Worm (Caenorhabditis elegans): ENCODE results near the gene C07G2.5.

The C07G2.5 gene

DNA sequence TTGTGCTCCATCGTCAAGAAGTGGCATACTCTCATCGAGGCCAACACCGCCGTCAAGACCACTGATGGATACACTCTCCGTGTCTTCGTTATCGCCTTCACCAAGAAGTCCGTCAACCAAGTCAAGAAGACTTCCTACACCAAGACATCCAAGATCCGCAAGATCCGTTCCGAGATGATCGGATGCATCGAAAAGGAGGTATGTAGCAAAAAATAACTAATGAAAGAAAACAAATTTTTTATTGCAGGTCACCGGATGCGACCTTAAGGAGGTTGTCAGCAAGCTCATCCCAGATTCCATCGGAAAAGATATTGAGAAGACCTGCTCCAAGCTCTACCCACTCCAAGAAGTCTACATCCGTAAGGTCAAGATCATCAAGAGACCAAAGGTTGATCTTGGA lies 22.5 kb downstream of the C07G2.5 start:
- TF ChIP-seq ceh-24 (tag; optimal IDR thresholded peaks at IDR 0.05), result no peak
- no peak for TF ChIP-seq che-1 (tag; optimal IDR thresholded peaks at IDR 0.05)
- no peak for TF ChIP-seq elt-4 (tag; optimal IDR thresholded peaks at IDR 0.05)
- no peak for TF ChIP-seq ceh-30 (tag; optimal IDR thresholded peaks at IDR 0.05)
- TF ChIP-seq fkh-10 (GFP tag; optimal IDR thresholded peaks at IDR 0.05), result no peak
- no peak for TF ChIP-seq ceh-19 (GFP tag; optimal IDR thresholded peaks at IDR 0.05)
- no peak for TF ChIP-seq tbx-2 (tag; optimal IDR thresholded peaks at IDR 0.05)
- no peak for TF ChIP-seq fkh-6 (tag; optimal IDR thresholded peaks at IDR 0.05)
- TF ChIP-seq eyg-1 (tag; optimal IDR thresholded peaks at IDR 0.05), result no peak

DNA sequence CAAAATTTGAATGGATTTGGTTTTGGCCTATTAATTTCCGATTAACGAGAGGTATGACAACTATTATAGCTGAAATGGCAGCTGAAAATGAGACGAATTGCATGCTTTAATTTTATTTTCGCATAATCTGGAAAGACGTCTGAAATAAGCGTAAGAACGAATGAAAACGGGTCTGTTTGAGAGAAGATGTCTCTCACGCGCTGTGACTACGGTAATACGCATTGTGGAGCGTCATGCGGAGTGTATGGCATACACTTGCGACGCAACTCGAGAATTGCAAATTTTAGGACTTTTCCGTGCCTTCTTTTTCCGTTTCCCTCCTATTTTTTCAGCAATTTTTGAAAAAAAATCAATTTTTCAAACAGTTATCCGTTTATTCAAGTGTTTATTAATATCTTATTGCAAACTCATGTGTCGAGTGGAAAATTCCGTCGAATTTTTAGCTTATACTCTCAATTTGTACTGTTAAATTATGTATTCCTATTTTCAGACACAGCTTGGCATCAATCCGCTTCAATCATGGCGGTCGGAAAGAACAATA lies 23.3 kb downstream of the C07G2.5 start, which contains the start of gene rps-1:
Gene rps-1 (plus strand): TSS at position 491 of the 541 bp plus-strand sequence.
- TF ChIP-seq rnt-1 (tag; optimal IDR thresholded peaks at IDR 0.05) (peak; percentile 93), pha-4 (tag; optimal IDR thresholded peaks at IDR 0.05) (no peak), mec-3 (tag; optimal IDR thresholded peaks at IDR 0.05; ENCODE audit: borderline replicate concordance) (no peak), ceh-14 (tag; optimal IDR thresholded peaks at IDR 0.05) (peak; percentile 92), odd-2 (tag; optimal IDR thresholded peaks at IDR 0.05) (no peak), hlh-8 (tag; optimal IDR thresholded peaks at IDR 0.05) (peak; percentile 62), nhr-11 (tag; optimal IDR thresholded peaks at IDR 0.05) (no peak), syd-9 (tag; optimal IDR thresholded peaks at IDR 0.05) (peak; percentile 79), ref-2 (tag; optimal IDR thresholded peaks at IDR 0.05) (peak; percentile 96), T23F11.4 (GFP tag; optimal IDR thresholded peaks at IDR 0.05) (peak; percentile 52), ceh-45 (GFP tag; IDR thresholded peaks at IDR 0.05) (peak; percentile 45; the same call in 1 of the 2 replicates), fkh-6 (tag; optimal IDR thresholded peaks at IDR 0.05) (no peak), npax-4 (tag; optimal IDR thresholded peaks at IDR 0.05) (no peak), sox-2 (GFP tag; IDR thresholded peaks at IDR 0.05) (no peak; the same call in 1 of the 2 replicates), elt-2 (tag; optimal IDR thresholded peaks at IDR 0.05) (peak; percentile 82), C38D4.7 (GFP tag; optimal IDR thresholded peaks at IDR 0.05) (no peak), lin-11 (tag; optimal IDR thresholded peaks at IDR 0.05) (no peak), ceh-24 (tag; optimal IDR thresholded peaks at IDR 0.05) (no peak), ceh-6 (GFP tag; optimal IDR thresholded peaks at IDR 0.05) (no peak), hlh-15 (tag; optimal IDR thresholded peaks at IDR 0.05) (no peak), ceh-34 (tag; optimal IDR thresholded peaks at IDR 0.05) (peak; percentile 97), hlh-6 (tag; optimal IDR thresholded peaks at IDR 0.05) (no peak), tbx-7 (tag; optimal IDR thresholded peaks at IDR 0.05) (peak; percentile 12), Y22D7AL.16 (tag; optimal IDR thresholded peaks at IDR 0.05) (peak; percentile 60), ceh-48 (tag; optimal IDR thresholded peaks at IDR 0.05) (peak; percentile 48), ceh-30 (tag; optimal IDR thresholded peaks at IDR 0.05) (peak; percentile 95), pros-1 (tag; optimal IDR thresholded peaks at IDR 0.05) (peak; percentile 79), K09A11.1 (tag; optimal IDR thresholded peaks at IDR 0.05; ENCODE audit: insufficient read depth) (peak; percentile 79), ztf-16 (tag; optimal IDR thresholded peaks at IDR 0.05) (peak; percentile 93), pqm-1 (tag; optimal IDR thresholded peaks at IDR 0.05) (peak; percentile 13), hlh-13 (GFP tag; optimal IDR thresholded peaks at IDR 0.05) (no peak), unc-3 (GFP tag; conservative IDR thresholded peaks at IDR 0.05) (peak; percentile 62; the same call in 1 of the 2 replicates), unc-3 (tag; optimal IDR thresholded peaks at IDR 0.05) (peak; percentile 50), sdc-2 (tag; optimal IDR thresholded peaks at IDR 0.05) (peak; percentile 49), pag-3 (tag; optimal IDR thresholded peaks at IDR 0.05; ENCODE audit: borderline replicate concordance) (no peak), fax-1 (tag; optimal IDR thresholded peaks at IDR 0.05) (peak; percentile 44), che-1 (tag; optimal IDR thresholded peaks at IDR 0.05) (peak; percentile 7), ceh-9 (tag; optimal IDR thresholded peaks at IDR 0.05) (no peak), F13H6.1 (tag; optimal IDR thresholded peaks at IDR 0.05) (peak; percentile 72), hlh-30 (tag; optimal IDR thresholded peaks at IDR 0.05; ENCODE audit: insufficient read depth) (peak; percentile 93), eyg-1 (tag; optimal IDR thresholded peaks at IDR 0.05) (peak; percentile 14), ceh-31 (tag; optimal IDR thresholded peaks at IDR 0.05) (peak; percentile 93), unc-42 (tag; optimal IDR thresholded peaks at IDR 0.05) (peak; percentile 92), elt-4 (tag; optimal IDR thresholded peaks at IDR 0.05) (no peak), ets-4 (tag; optimal IDR thresholded peaks at IDR 0.05) (peak; percentile 80), ama-1 (optimal IDR thresholded peaks at IDR 0.05) (no peak), dve-1 (tag; optimal IDR thresholded peaks at IDR 0.05) (peak; percentile 78)

Data from whole organism, late embryonic.